Worm (Caenorhabditis elegans) whole organism, midembryonic: ENCODE data around the gene nspb-6.

Source experiments
- T22C8.4 ChIP-seq: fragments of 200-800 bp; sonication (Bioruptor generic); IDR thresholded peaks from 2 replicates; pipeline ENCODE4 v1.3.6; 2022; ENCODE audit warnings: missing genetic modification characterization, missing compliant biosample characterization
- cog-1 ChIP-seq: sonication (generic microtip); optimal IDR thresholded peaks from 2 replicates; lab custom pipeline; 2016; ENCODE audit warnings: missing genetic modification characterization, missing compliant biosample characterization
- flt-1 ChIP-seq: fragments of 200-800 bp; sonication (Bioruptor generic); IDR thresholded peaks from 2 replicates; pipeline ENCODE4 v1.3.6; 2022; ENCODE audit warnings: missing genetic modification characterization, missing compliant biosample characterization
- klf-2 ChIP-seq: fragments of 200-800 bp; sonication (Bioruptor generic); conservative IDR thresholded peaks from 2 replicates; pipeline ENCODE4 v1.3.6; 2022; ENCODE audit warnings: missing genetic modification reagents, missing genetic modification characterization, missing compliant biosample characterization
- med-1 ChIP-seq: sonication (generic microtip); optimal IDR thresholded peaks from 2 replicates; lab custom pipeline; 2017; ENCODE audit warnings: missing genetic modification characterization, mild to moderate bottlenecking, missing compliant biosample characterization, antibody characterized with exemption, missing genetic modification reagents; ENCODE audit not compliant: insufficient read depth
- ref-1 ChIP-seq: fragments of 200-800 bp; sonication (Bioruptor generic); conservative IDR thresholded peaks from 2 replicates; pipeline ENCODE4 v1.3.6; 2022; ENCODE audit warnings: missing genetic modification reagents, missing genetic modification characterization, missing compliant biosample characterization
- tab-1 ChIP-seq: fragments of 200-800 bp; sonication (Bioruptor generic); IDR thresholded peaks from 2 replicates; pipeline ENCODE4 v1.3.6; 2022; ENCODE audit warnings: missing genetic modification characterization, missing compliant biosample characterization
- ztf-23 ChIP-seq: fragments of 200-800 bp; sonication (Bioruptor generic); IDR thresholded peaks from 2 replicates; pipeline ENCODE4 v1.3.6; 2022; ENCODE audit warnings: missing genetic modification reagents, missing genetic modification characterization, missing compliant biosample characterization
- ztf-29 ChIP-seq: fragments of 200-800 bp; sonication (Bioruptor generic); IDR thresholded peaks from 2 replicates; pipeline ENCODE4 v1.3.6; 2022; ENCODE audit warnings: missing genetic modification reagents, missing genetic modification characterization, missing compliant biosample characterization

nspb-6 gene

ce11 chrIV:5885180-5885887, 10.0 kb upstream of the nspb-6 start, which contains the start of gene glf-1:
Gene glf-1 (plus strand): TSS chrIV:5885835.
- TF ChIP-seq ztf-29 (GFP tag; lab: Robert Waterston, UW) (no peak), ref-1 (no peak)

- TF ChIP-seq ztf-23 (GFP tag; lab: Robert Waterston, UW) (no peak), ztf-29 (GFP tag; lab: Robert Waterston, UW) (no peak), tab-1 (GFP tag; lab: Robert Waterston, UW) (no peak), klf-2 (GFP tag; lab: Robert Waterston, UW) (no peak), T22C8.4 (GFP tag; lab: Robert Waterston, UW) (no peak)
Measured at ce11 chrIV:5886605-5887004, 8.7 kb upstream of the nspb-6 start.

- no peak for TF ChIP-seq ztf-29 (GFP tag; lab: Robert Waterston, UW)
- no peak for TF ChIP-seq klf-2 (GFP tag; lab: Robert Waterston, UW)
- TF ChIP-seq ref-1, result no peak
- TF ChIP-seq ztf-23 (GFP tag; lab: Robert Waterston, UW), result no peak
Measured at ce11 chrIV:5891265-5891664, 4.0 kb upstream of the nspb-6 start, which contains the start of gene H04M03.3. Gene H04M03.3 (plus strand): TSS chrIV:5891565.

ce11 chrIV:5896341-5896740, 1.1 kb downstream of the nspb-6 start, which contains the start of gene pck-3:
Gene pck-3 (plus strand): TSS chrIV:5896641.
- TF ChIP-seq ztf-23 (GFP tag; lab: Robert Waterston, UW), result no peak
- no peak for TF ChIP-seq klf-2 (GFP tag; lab: Robert Waterston, UW)

- TF ChIP-seq med-1 (GFP tag; lab: Kevin White, UChicago) (no peak), T22C8.4 (GFP tag; lab: Robert Waterston, UW) (no peak), ztf-23 (GFP tag; lab: Robert Waterston, UW) (no peak), flt-1 (GFP tag; lab: Robert Waterston, UW) (no peak), klf-2 (GFP tag; lab: Robert Waterston, UW) (no peak), tab-1 (GFP tag; lab: Robert Waterston, UW) (no peak), ztf-29 (GFP tag; lab: Robert Waterston, UW) (no peak), cog-1 (tag; lab: Kevin White, UChicago) (no peak), ref-1 (no peak)
Measured at ce11 chrIV:5902730-5903129, 7.4 kb downstream of the nspb-6 start.

ce11 chrIV:5903305-5903778, 8.1 kb downstream of the nspb-6 start, which contains the start of gene H04M03.12:
Gene H04M03.12 (minus strand): TSS chrIV:5903355.
- no peak for TF ChIP-seq klf-2 (GFP tag; lab: Robert Waterston, UW)
- no peak for TF ChIP-seq tab-1 (GFP tag; lab: Robert Waterston, UW)
- no peak for TF ChIP-seq T22C8.4 (GFP tag; lab: Robert Waterston, UW)
- no peak for TF ChIP-seq ztf-23 (GFP tag; lab: Robert Waterston, UW)

ce11 chrIV:5915152-5915551, 19.9 kb downstream of the nspb-6 start:
- TF ChIP-seq ztf-23 (GFP tag; lab: Robert Waterston, UW) (no peak), cog-1 (tag; lab: Kevin White, UChicago) (no peak), T22C8.4 (GFP tag; lab: Robert Waterston, UW) (no peak), flt-1 (GFP tag; lab: Robert Waterston, UW) (no peak), ztf-29 (GFP tag; lab: Robert Waterston, UW) (no peak), ref-1 (no peak), med-1 (GFP tag; lab: Kevin White, UChicago) (no peak), klf-2 (GFP tag; lab: Robert Waterston, UW) (no peak), tab-1 (GFP tag; lab: Robert Waterston, UW) (no peak)

- no peak for TF ChIP-seq flt-1 (GFP tag; lab: Robert Waterston, UW)
- no peak for TF ChIP-seq ref-1
- no peak for TF ChIP-seq ztf-23 (GFP tag; lab: Robert Waterston, UW)
- TF ChIP-seq cog-1 (tag; lab: Kevin White, UChicago), result no peak
- no peak for TF ChIP-seq T22C8.4 (GFP tag; lab: Robert Waterston, UW)
- TF ChIP-seq med-1 (GFP tag; lab: Kevin White, UChicago), result no peak
- no peak for TF ChIP-seq tab-1 (GFP tag; lab: Robert Waterston, UW)
- no peak for TF ChIP-seq ztf-29 (GFP tag; lab: Robert Waterston, UW)
- no peak for TF ChIP-seq klf-2 (GFP tag; lab: Robert Waterston, UW)
Measured at ce11 chrIV:5917026-5917425, 21.7 kb downstream of the nspb-6 start, which contains the start of gene dhhc-13. Gene dhhc-13 (plus strand): TSS chrIV:5917326.

- no peak for TF ChIP-seq T22C8.4 (GFP tag; lab: Robert Waterston, UW)
- TF ChIP-seq cog-1 (tag; lab: Kevin White, UChicago), result no peak
- no peak for TF ChIP-seq ref-1
- no peak for TF ChIP-seq ztf-23 (GFP tag; lab: Robert Waterston, UW)
- no peak for TF ChIP-seq ztf-29 (GFP tag; lab: Robert Waterston, UW)
- TF ChIP-seq klf-2 (GFP tag; lab: Robert Waterston, UW), result no peak
Measured at ce11 chrIV:5923112-5923511, 27.8 kb downstream of the nspb-6 start.

ce11 chrIV:5924241-5924640, 29.0 kb downstream of the nspb-6 start:
- TF ChIP-seq ztf-23 (GFP tag; lab: Robert Waterston, UW) (no peak), med-1 (GFP tag; lab: Kevin White, UChicago) (no peak), T22C8.4 (GFP tag; lab: Robert Waterston, UW) (no peak), ref-1 (no peak), cog-1 (tag; lab: Kevin White, UChicago) (no peak), ztf-29 (GFP tag; lab: Robert Waterston, UW) (no peak), klf-2 (GFP tag; lab: Robert Waterston, UW) (no peak), flt-1 (GFP tag; lab: Robert Waterston, UW) (no peak), tab-1 (GFP tag; lab: Robert Waterston, UW) (no peak)
